Fruit fly (Drosophila melanogaster): ENCODE measurements around the gene EMC3.

dm6 chr2L:10681602-10682001 lies 50.6 kb downstream of the EMC3 start, which contains the start of gene CG17107:
- TF ChIP-seq CG12768 (GFP tag; optimal IDR thresholded peaks at IDR 0.05) (no peak), CG5204 (GFP tag; optimal IDR thresholded peaks at IDR 0.05) (no peak), CG7045 (GFP tag; optimal IDR thresholded peaks at IDR 0.05) (no peak), pad (GFP tag; optimal IDR thresholded peaks at IDR 0.05) (no peak), Clk (GFP tag; optimal IDR thresholded peaks at IDR 0.05) (no peak), Crg-1 (GFP tag; optimal IDR thresholded peaks at IDR 0.05) (no peak), ovo (GFP tag; optimal IDR thresholded peaks at IDR 0.05) (no peak), cnc (optimal IDR thresholded peaks at IDR 0.05) (no peak), kay (GFP tag; ENCODE audit: borderline replicate concordance) (no peak), cic (GFP tag; optimal IDR thresholded peaks at IDR 0.05) (no peak), CG1620 (GFP tag; optimal IDR thresholded peaks at IDR 0.05) (no peak), tj (GFP tag; optimal IDR thresholded peaks at IDR 0.05) (no peak), bab1 (GFP tag; optimal IDR thresholded peaks at IDR 0.05) (no peak), CG7101 (tag; optimal IDR thresholded peaks at IDR 0.05) (no peak)

All from whole organism, adult.